Fruit fly (Drosophila melanogaster): Measurements from ENCODE around the gene Ubc2.

Gene Ubc2

dm6 chr2L:10728751-10729150 lies 39.1 kb downstream of the Ubc2 start, which contains the start of gene CG6443 (continued):
- no peak for TF ChIP-seq eve (GFP tag; optimal IDR thresholded peaks at IDR 0.05)
- peak; percentile 15 for TF ChIP-seq gfzf (GFP tag; optimal IDR thresholded peaks at IDR 0.05)
- peak; percentile 89 for TF ChIP-seq Dll (GFP tag; IDR thresholded peaks at IDR 0.05; ENCODE audit: partially characterized antibody)
- TF ChIP-seq sisA (GFP tag; IDR thresholded peaks at IDR 0.05): no peak
- TF ChIP-seq grau (tag; optimal IDR thresholded peaks at IDR 0.05): no peak
- peak; percentile 39; the same call in 1 of the 2 replicates for TF ChIP-seq CG2129 (GFP tag; IDR thresholded peaks at IDR 0.05; ENCODE audit: partially characterized antibody)
- TF ChIP-seq CG18011 (GFP tag; optimal IDR thresholded peaks at IDR 0.05): no peak
- TF ChIP-seq tap (tag; optimal IDR thresholded peaks at IDR 0.05): no peak
- TF ChIP-seq Hsf (GFP tag; optimal IDR thresholded peaks at IDR 0.05): no peak
- TF ChIP-seq kah (GFP tag; optimal IDR thresholded peaks at IDR 0.05): no peak
- no peak for TF ChIP-seq Jarid2 (GFP tag; optimal IDR thresholded peaks at IDR 0.05)
- TF ChIP-seq Stat92E (GFP tag; optimal IDR thresholded peaks at IDR 0.05): no peak
- TF ChIP-seq CG4282 (GFP tag; optimal IDR thresholded peaks at IDR 0.05): no peak
- peak; percentile 81 for TF ChIP-seq amos (GFP tag; IDR thresholded peaks at IDR 0.05; ENCODE audit: partially characterized antibody)
- TF ChIP-seq kay (GFP tag; optimal IDR thresholded peaks at IDR 0.05): no peak
- TF ChIP-seq PHDP (tag; optimal IDR thresholded peaks at IDR 0.05): no peak
- TF ChIP-seq Usf (GFP tag; optimal IDR thresholded peaks at IDR 0.05): no peak
- no peak for TF ChIP-seq Sox100B (GFP tag; optimal IDR thresholded peaks at IDR 0.05)
- TF ChIP-seq so (GFP tag; IDR thresholded peaks at IDR 0.05): no peak
- TF ChIP-seq CTCF (GFP tag; optimal IDR thresholded peaks at IDR 0.05): no peak
- no peak for TF ChIP-seq CG9876 (GFP tag; optimal IDR thresholded peaks at IDR 0.05)
- peak in 1 of 2 experiments; percentile 12 for TF ChIP-seq Pdp1 (GFP tag; optimal IDR thresholded peaks at IDR 0.05)
- no peak for TF ChIP-seq CG15011 (GFP tag; optimal IDR thresholded peaks at IDR 0.05)
- TF ChIP-seq NFAT (GFP tag; IDR thresholded peaks at IDR 0.05): no peak
- TF ChIP-seq CG17359 (tag; optimal IDR thresholded peaks at IDR 0.05): no peak
- peak; percentile 74 for TF ChIP-seq CG6791 (GFP tag; IDR thresholded peaks at IDR 0.05; ENCODE audit: partially characterized antibody)
- peak; percentile 56 for TF ChIP-seq CG12659 (GFP tag; optimal IDR thresholded peaks at IDR 0.05)
- no peak for TF ChIP-seq mld (GFP tag; IDR thresholded peaks at IDR 0.05; ENCODE audit: partially characterized antibody)
- TF ChIP-seq repo (GFP tag; optimal IDR thresholded peaks at IDR 0.05): no peak
- no peak for TF ChIP-seq abd-A (tag; optimal IDR thresholded peaks at IDR 0.05)
- TF ChIP-seq CG32532 (GFP tag; IDR thresholded peaks at IDR 0.05): no peak
- no peak for TF ChIP-seq CG8765 (GFP tag; IDR thresholded peaks at IDR 0.05)

dm6 chr2L:10723903-10724302 lies 43.9 kb downstream of the Ubc2 start, which contains the start of gene CG6431:
Gene CG6431, plus strand, starts transcription at chr2L:10724203.
- no peak for TF ChIP-seq Nf-YC (tag; optimal IDR thresholded peaks at IDR 0.05)
- TF ChIP-seq Dbx (GFP tag; IDR thresholded peaks at IDR 0.05): no peak
- TF ChIP-seq CG3726 (GFP tag; IDR thresholded peaks at IDR 0.05): peak; percentile 19; the same call in 1 of the 3 replicates
- TF ChIP-seq CG8478 (optimal IDR thresholded peaks at IDR 0.05): no peak

DNA sequence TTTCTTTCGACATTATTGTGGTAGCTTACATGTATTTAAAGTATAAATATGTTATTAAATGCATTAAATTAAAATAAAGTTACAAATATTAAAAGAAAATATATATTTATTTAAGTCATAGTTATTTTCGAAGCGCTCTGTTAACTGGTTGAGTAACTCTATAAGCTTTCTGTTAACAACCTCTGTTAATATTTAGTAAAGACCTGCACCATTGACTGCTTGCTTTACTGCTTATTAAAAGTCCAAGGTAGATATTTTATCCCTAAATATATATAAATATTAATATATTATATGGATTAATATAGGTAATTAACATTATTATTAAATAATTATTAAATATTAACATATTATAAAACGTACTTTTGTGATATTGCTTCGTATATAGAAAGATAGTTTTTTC lies 46.3 kb downstream of the Ubc2 start:
- peak; percentile 66 for TF ChIP-seq stwl (tag; optimal IDR thresholded peaks at IDR 0.05)
- TF ChIP-seq insv (GFP tag; optimal IDR thresholded peaks at IDR 0.05): no peak
- TF ChIP-seq CG11504 (tag; optimal IDR thresholded peaks at IDR 0.05): peak; percentile 36
- TF ChIP-seq slbo (GFP tag; IDR thresholded peaks at IDR 0.05): no peak
- TF ChIP-seq Lhr (GFP tag; optimal IDR thresholded peaks at IDR 0.05): no peak
- peak; percentile 77 for TF ChIP-seq CG31365 (tag; optimal IDR thresholded peaks at IDR 0.05)
- peak; percentile 17 for TF ChIP-seq CTCF (GFP tag; optimal IDR thresholded peaks at IDR 0.05)

Data from whole organism, embryonic.